Worm (Caenorhabditis elegans) whole organism, dauer: ENCODE data around the gene trd-1.

ENCODE experiments used
- unc-62 ChIP-seq: sonication (generic microtip); optimal IDR thresholded peaks from 2 replicates; lab custom pipeline; 2017; ENCODE audit warnings: missing biosample characterization, missing genetic modification reagents, missing genetic modification characterization

trd-1 gene

DNA sequence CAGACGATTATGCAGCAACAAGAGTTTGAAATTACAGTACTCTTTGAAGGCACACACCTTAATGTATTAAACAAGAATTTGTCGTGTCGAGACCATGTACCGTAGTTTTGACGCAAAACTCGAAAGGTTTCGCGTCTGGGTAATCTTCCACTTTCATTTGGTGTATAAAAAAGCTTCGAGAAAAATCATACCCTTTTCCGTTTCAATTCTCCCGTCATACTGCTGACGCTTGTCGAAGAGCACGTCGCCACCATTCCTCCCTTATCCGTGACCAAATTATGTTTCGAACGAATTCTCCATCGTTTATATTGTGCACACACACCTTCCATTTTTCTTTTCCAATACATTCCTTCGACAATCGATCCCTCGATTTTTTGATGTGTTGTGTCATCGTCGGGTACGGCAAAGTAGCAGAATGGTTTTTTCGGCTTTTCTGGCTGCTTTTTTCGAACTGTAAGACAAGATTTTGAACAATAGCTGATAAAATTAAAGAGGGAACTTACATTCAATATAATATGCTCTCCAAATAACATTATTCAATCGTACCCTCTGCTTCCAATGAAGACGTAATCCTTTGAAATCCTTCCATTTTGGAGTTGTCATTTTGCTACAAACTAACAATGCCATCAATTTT, 12.1 kb upstream of the trd-1 start:
- TF ChIP-seq unc-62 (GFP tag; lab: Kevin White, UChicago): no peak

DNA sequence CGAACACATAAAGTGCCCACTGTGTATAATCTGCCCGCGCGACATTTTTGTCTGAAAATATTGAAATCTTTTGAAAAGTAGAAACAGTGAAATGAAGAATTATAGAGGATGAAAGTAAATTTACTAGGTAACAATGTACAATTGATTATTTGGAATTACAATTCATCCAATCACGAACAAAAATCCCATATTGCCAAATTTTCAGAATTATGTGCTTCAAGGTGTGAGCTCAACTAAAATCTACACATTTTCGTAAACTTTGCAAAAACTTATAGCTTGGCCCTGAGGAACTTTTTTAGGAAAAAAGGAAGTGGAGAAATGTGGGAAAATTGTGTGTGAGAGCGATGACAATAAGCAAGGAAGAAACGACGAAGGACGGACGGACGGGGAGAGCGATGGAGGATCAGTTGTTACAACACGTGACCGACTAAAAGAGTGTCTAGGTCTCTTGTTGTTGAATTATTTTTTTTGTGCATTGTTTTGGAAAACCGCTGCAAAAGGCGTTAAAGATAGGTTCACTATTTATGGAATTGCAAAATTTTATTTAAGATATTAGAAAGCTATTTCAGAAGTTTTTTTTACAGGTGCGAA, 11.3 kb upstream of the trd-1 start, which contains the start of gene mml-1:
mml-1 (minus strand) TSS at position 51 of the 591 bp plus-strand sequence.
- TF ChIP-seq unc-62 (GFP tag; lab: Kevin White, UChicago): no peak

DNA sequence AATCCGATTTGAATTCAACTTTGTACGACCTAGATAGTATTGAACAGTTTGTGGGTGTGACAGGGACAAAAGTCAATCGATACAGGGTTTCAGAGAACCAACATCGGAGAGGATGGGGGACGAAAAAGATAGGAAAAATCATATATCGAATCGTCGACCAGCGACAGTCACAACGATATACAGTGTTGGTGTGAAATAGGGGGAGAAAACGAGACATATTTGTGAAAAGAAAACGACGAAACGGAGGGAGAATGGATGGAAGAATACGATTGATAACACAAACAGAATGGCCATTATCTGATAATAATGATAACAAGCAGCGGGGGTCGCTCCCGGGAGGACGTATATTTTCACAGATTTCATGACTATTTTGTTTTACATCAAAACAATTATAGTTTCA, 10.6 kb upstream of the trd-1 start:
- no peak for TF ChIP-seq unc-62 (GFP tag; lab: Kevin White, UChicago)

DNA sequence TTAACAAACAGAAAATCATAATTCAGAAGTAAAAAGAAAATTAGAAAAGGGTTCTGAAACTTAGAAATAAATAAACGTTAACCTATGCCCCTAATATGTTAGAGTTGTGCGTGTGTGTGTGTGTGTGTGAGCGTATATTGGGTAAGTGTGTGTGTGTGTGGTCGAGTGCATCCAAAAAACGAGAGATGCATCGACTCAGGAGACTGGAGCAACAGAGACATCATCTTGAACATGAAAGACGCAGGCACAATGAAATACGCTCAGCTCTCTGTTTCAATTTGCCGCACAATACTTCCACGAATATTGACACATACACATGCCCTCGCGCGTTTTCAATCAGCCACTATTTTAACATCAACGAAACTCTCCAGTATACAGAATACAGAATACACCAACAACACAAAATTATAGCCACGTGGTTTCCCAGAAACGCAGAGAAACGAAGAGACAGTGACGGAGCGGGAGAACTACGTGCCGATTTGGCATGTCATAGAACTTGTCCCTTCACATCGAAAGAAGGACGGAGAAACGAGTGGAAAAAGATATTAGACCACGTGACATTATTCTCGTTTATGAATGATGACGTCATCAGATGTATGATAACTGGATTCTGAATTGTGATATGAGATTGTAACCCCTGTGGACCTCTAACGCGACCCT, 9.8 kb upstream of the trd-1 start:
- TF ChIP-seq unc-62 (GFP tag; lab: Kevin White, UChicago): no peak

DNA sequence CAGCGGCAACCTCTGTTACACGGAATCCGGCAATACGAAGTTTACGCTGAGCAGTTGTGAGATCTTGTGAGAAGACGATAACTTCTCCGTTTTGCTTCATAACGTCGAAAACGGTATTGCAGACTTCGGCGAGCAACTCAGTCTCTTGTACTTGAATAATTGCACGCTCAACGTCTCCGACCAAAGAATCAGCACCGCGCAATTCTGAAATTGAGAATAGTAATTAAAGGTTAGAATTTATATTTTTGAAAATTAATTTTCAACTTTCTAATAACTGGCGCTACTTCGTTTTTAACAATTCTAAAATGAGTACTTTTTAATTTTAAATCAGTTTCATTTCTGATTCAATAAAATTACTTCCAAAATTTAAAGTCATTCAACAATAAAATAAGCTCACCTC, 7.5 kb upstream of the trd-1 start:
- no peak for TF ChIP-seq unc-62 (GFP tag; lab: Kevin White, UChicago)

DNA sequence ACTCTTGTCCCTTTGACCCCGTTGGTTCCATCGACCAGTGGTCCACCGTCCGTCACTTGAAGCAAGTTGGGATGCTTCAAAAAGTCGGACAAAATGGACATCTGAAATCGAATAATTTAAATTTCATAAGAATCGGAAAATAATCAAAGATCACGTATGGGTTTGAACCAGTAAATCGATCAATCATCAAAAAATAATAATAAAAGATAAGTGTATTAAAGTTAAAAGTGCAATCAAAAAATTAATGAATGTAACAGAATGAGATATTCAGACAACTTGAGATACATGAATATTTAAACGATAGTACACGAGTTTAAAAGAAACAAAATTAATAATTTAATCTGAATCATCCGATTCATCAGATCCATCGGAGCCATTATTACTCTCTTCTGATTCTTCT, 7.1 kb upstream of the trd-1 start, which contains the start of gene T20B12.7:
T20B12.7 (minus strand) TSS at position 101 of the 400 bp plus-strand sequence.
- no peak for TF ChIP-seq unc-62 (GFP tag; lab: Kevin White, UChicago)

DNA sequence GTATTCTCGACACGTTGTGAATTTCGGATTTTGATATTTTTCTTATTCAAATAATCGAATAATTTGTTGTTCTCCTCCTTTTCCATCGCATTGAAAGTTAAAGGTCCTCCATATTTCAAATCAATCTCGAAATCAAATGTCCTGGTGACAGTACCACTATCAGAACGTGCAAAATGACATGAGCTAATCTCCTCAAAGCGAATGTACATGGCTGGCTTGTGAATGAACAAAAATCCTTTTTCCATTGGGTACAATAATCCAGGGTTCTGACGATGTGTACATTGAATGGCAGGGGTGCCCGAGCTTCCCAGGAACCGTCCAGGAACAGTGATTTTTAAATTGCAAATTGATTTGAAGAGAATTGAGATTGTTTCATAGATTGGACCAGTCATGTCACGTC, 5.9 kb upstream of the trd-1 start:
- TF ChIP-seq unc-62 (GFP tag; lab: Kevin White, UChicago): no peak

DNA sequence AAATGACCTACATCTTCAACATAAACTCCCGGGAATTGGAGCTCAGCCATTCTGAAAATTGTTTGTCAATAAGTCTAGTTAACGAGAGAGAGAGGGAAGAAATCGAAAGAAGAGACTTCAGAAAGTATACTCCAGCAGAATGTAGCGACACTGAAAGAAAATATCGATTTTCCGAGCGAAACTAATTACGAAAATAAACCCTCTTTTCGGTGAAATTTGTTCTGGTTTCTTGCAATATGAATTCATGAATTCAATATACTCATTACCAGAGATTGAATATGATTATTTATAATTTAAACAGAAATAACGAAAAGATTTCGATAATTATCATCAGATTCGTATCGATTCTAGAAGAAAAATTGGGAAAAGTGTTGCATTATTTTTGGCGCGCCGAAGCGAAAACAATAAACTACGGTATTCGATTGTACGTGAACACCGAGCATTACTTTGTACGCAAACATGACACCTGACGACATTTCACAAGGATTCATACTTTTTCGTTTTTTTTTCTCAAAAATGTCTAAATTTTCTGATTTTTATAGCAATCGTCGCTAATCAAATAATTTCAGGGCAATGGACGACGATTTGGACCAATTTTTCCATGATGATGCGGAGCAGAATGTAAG, 4.4 kb upstream of the trd-1 start, which contains the start of the genes hmg-4 and T20B12.3:
hmg-4 (minus strand) TSS at position 51 of the 626 bp plus-strand sequence.
T20B12.3 (plus strand) TSS at position 570 of the 626 bp plus-strand sequence.
- TF ChIP-seq unc-62 (GFP tag; lab: Kevin White, UChicago): no peak

DNA sequence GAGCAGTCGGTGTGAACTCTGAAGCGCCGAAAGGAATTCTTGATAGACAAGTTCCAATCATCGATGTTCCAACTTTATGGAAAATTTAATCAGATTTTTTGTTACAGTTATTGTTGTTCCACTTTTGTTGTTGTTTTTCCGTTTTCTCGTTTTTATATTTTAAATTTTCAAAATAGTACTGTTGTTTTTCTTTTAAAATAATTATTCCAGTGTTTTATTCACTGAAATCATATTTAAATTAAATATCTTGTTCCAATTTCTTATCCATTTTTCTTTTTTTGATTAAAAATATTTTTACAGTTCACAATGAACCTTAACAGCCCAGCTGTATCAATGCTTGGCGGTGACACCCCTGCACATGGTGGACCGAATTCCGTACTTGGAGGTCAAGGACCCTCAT, 2.3 kb upstream of the trd-1 start, which contains the start of gene tbp-1:
tbp-1 (plus strand) TSS at position 301 of the 400 bp plus-strand sequence.
- no peak for TF ChIP-seq unc-62 (GFP tag; lab: Kevin White, UChicago)

DNA sequence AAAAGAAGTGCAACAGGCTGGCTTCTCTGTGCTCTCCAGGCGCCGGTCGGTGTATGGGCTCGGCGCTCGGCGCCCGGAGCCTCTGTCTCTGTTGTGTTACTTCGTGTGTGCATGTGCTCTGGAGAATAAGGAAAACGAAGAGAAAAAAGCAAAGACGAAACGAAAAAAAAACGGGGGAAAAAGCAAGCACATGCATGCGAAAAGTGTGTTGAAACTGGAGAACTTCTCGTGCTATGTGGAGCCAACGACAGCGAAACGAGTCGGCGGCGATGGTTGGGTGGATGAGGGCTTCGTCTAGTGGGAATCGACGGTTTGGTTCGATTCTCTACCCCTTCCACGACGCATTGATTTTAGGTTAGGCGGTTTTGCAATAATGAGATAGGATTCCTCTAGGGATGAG, 1.3 kb downstream of the trd-1 start:
- no peak for TF ChIP-seq unc-62 (GFP tag; lab: Kevin White, UChicago)

DNA sequence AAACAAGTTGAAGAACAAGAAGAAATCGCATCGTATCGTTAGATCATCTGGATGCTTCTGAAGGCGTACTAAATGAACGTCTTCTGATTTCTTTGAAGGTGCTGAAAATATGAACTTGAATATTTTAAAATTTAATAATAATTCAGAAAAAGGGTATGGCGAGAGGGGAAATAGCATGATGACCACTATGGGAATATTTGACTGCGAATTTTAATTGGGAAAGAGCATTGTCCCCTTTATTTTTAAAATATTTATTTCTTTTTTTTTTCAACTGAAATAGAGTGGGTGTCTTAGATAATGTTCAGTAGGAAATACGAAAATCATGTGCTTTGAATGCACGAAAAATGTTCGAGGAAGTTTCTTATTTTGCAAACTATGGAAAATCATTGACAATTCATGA, 9.3 kb downstream of the trd-1 start, which contains the start of gene lgc-50:
lgc-50 (minus strand) TSS at position 101 of the 400 bp plus-strand sequence.
- no peak for TF ChIP-seq unc-62 (GFP tag; lab: Kevin White, UChicago)

DNA sequence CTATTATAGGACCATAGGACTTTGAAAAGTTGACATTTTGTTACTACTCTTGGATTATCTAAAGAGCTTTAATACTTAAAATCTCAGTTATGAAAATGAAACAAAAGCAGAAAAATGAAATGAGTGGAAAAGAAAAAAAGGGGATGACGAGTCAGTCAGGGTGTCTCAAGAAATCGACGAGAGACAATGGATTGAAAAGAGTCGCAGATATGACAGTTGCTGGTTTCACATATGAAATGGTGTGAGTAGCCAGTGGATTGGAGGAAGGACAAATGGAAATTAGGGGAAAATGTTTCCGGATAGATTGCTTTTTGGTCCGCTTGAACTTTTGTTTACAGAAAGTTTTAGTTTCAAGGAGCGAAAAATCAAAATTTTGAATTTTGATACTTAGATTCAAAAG, 11.2 kb downstream of the trd-1 start:
- TF ChIP-seq unc-62 (GFP tag; lab: Kevin White, UChicago): no peak

DNA sequence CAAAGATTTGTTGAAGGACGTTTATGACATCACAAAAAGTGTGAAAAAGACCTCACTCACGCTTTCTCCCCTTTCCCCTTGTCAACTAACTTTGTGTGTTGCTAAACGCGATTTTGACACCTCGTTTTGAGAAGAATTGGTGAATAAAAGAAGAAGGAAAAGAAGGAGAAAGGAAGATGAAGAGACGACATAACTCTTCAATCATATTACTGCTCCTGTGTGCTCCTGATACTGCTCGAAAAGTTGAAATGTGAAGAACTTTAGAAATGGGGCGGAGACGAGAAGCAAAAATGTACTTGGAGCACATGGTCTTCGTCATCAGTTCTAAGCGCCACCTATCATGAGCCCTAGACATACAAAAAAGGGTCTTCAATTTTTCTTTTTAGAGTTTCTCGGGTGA, 13.0 kb downstream of the trd-1 start:
- no peak for TF ChIP-seq unc-62 (GFP tag; lab: Kevin White, UChicago)
